Fruit fly (Drosophila melanogaster) whole organism, wandering third instar larva: ENCODE data around the gene CG15914.
A peak's percentile ranks its signal among the peaks of the same experiment; 100 is the strongest.

Source experiments
- Abd-B ChIP-seq: fragments of >200 bp; optimal IDR thresholded peaks from 2 replicates; lab custom pipeline; 2017; ENCODE audit warnings: missing biosample characterization, missing genetic modification characterization
- CG32264 ChIP-seq: fragments of 200-800 bp; sonication (Bioruptor generic); optimal IDR thresholded peaks from 2 replicates; lab custom pipeline; 2016; ENCODE audit warnings: missing biosample characterization, missing genetic modification characterization
- CG9705 ChIP-seq: fragments of 200-800 bp; sonication (Bioruptor generic); optimal IDR thresholded peaks from 2 replicates; lab custom pipeline; 2018; ENCODE audit warnings: missing biosample characterization, mild to moderate bottlenecking, missing genetic modification characterization
- CrebA ChIP-seq: fragments of 200-800 bp; sonication (Bioruptor generic); optimal IDR thresholded peaks from 2 replicates; lab custom pipeline; 2016; ENCODE audit warnings: missing biosample characterization, mild to moderate bottlenecking, missing genetic modification characterization, borderline replicate concordance
- Dfd ChIP-seq: fragments of >200 bp; optimal IDR thresholded peaks from 2 replicates; lab custom pipeline; 2017; ENCODE audit warnings: missing biosample characterization, missing genetic modification characterization
- GATAd ChIP-seq: sonication (Bioruptor generic); optimal IDR thresholded peaks from 2 replicates; lab custom pipeline; 2016; ENCODE audit warnings: missing biosample characterization, missing genetic modification characterization
- HLH106 ChIP-seq: fragments of 200-800 bp; optimal IDR thresholded peaks from 3 replicates; lab custom pipeline; 2019; ENCODE audit warnings: missing biosample characterization, mild to moderate bottlenecking, missing genetic modification characterization, moderate library complexity
- Hnf4 ChIP-seq: fragments of 200-800 bp; sonication (Bioruptor generic); optimal IDR thresholded peaks from 2 replicates; lab custom pipeline; 2016; ENCODE audit warnings: missing biosample characterization, mild to moderate bottlenecking, missing genetic modification characterization
- Hr78 ChIP-seq: fragments of >200 bp; optimal IDR thresholded peaks from 2 replicates; lab custom pipeline; 2017; ENCODE audit warnings: missing biosample characterization, missing genetic modification characterization
- Hr83 ChIP-seq: fragments of 200-300 bp; sonication (Bioruptor generic); optimal IDR thresholded peaks from 2 replicates; lab custom pipeline; 2016; ENCODE audit warnings: missing biosample characterization, mild to moderate bottlenecking, missing genetic modification characterization, moderate library complexity; ENCODE audit not compliant: poor library complexity, severe bottlenecking
- Jra ChIP-seq: sonication (Bioruptor generic); optimal IDR thresholded peaks from 2 replicates; lab custom pipeline; 2016; ENCODE audit warnings: missing biosample characterization, missing genetic modification characterization
- Mio ChIP-seq: sonication (Bioruptor generic); optimal IDR thresholded peaks from 2 replicates; lab custom pipeline; 2016; ENCODE audit warnings: missing biosample characterization, missing genetic modification characterization
- Myc ChIP-seq: fragments of >200 bp; optimal IDR thresholded peaks from 2 replicates; lab custom pipeline; 2017
- N ChIP-seq: fragments of >200 bp; optimal IDR thresholded peaks from 2 replicates; lab custom pipeline; 2018; ENCODE audit warnings: missing biosample characterization, missing external identifiers, missing genetic modification characterization
- OdsH ChIP-seq: fragments of 200-800 bp; sonication (Bioruptor generic); optimal IDR thresholded peaks from 2 replicates; lab custom pipeline; 2016; ENCODE audit warnings: missing biosample characterization, mild to moderate bottlenecking, missing genetic modification characterization
- Rel ChIP-seq, 2 experiments: fragments of 200-800 bp; sonication (Bioruptor generic) in 1 of 2; optimal IDR thresholded peaks; 2 replicates in 1 of 2; 3 replicates in 1 of 2; lab custom pipeline; 2016 to 2019; ENCODE audit warnings: mild to moderate bottlenecking in 2 of 2, missing biosample characterization in 2 of 2, missing genetic modification characterization in 2 of 2, moderate library complexity in 1 of 2
- Sp1 ChIP-seq: fragments of 200-800 bp; sonication (Bioruptor generic); optimal IDR thresholded peaks from 3 replicates; lab custom pipeline; 2019; ENCODE audit warnings: missing biosample characterization, mild to moderate bottlenecking, missing genetic modification characterization, moderate library complexity
- Vsx2 ChIP-seq: fragments of 200-300, 225-300 bp; sonication (Bioruptor generic); optimal IDR thresholded peaks from 2 replicates; lab custom pipeline; 2018; ENCODE audit warnings: missing biosample characterization, missing genetic modification characterization; ENCODE audit not compliant: partially characterized antibody
- br ChIP-seq: fragments of 200-800 bp; sonication (Bioruptor generic); optimal IDR thresholded peaks from 2 replicates; lab custom pipeline; 2016; ENCODE audit warnings: missing biosample characterization, missing genetic modification characterization
- brk ChIP-seq: fragments of 200-800 bp; sonication (Bioruptor generic); optimal IDR thresholded peaks from 2 replicates; lab custom pipeline; 2016; ENCODE audit warnings: missing biosample characterization, mild to moderate bottlenecking, missing genetic modification characterization
- dl ChIP-seq, 2 experiments: fragments of 175-275, 200-275 bp in 1 of 2; fragments of 200-275 bp in 1 of 2; sonication (Bioruptor generic); optimal IDR thresholded peaks; lab custom pipeline; 2018; ENCODE audit warnings: mild to moderate bottlenecking in 2 of 2, missing biosample characterization in 2 of 2, missing genetic modification characterization in 2 of 2, moderate library complexity in 2 of 2; ENCODE audit not compliant: partially characterized antibody in 2 of 2, insufficient read depth in 1 of 2
- dmrt93B ChIP-seq: fragments of 200-800 bp; sonication (Bioruptor generic); optimal IDR thresholded peaks from 2 replicates; lab custom pipeline; 2018; ENCODE audit warnings: missing biosample characterization, mild to moderate bottlenecking, missing genetic modification characterization
- dsf ChIP-seq: sonication (Bioruptor generic); optimal IDR thresholded peaks from 2 replicates; lab custom pipeline; 2016; ENCODE audit warnings: missing biosample characterization, missing genetic modification characterization, borderline replicate concordance
- ey ChIP-seq: fragments of 200-800 bp; sonication (Bioruptor generic); optimal IDR thresholded peaks from 2 replicates; lab custom pipeline; 2016; ENCODE audit warnings: missing biosample characterization, missing genetic modification characterization
- foxo ChIP-seq, 2 experiments: fragments of 200-800 bp; sonication (Bioruptor generic); optimal IDR thresholded peaks; 2 replicates in 1 of 2; 3 replicates in 1 of 2; lab custom pipeline; 2016 to 2017; ENCODE audit warnings: missing biosample characterization in 2 of 2, missing genetic modification characterization in 2 of 2
- fru ChIP-seq: fragments of 200-800 bp; sonication (Bioruptor generic); optimal IDR thresholded peaks from 3 replicates; lab custom pipeline; 2016; ENCODE audit warnings: missing biosample characterization, mild to moderate bottlenecking, missing genetic modification characterization
- jim ChIP-seq: fragments of 175-275, 200-325 bp; sonication (Bioruptor generic); optimal IDR thresholded peaks from 2 replicates; lab custom pipeline; 2016; ENCODE audit warnings: missing biosample characterization, mild to moderate bottlenecking, missing genetic modification characterization
- lola ChIP-seq: fragments of >200 bp; optimal IDR thresholded peaks from 2 replicates; lab custom pipeline; 2017; ENCODE audit warnings: missing biosample characterization, missing genetic modification characterization
- pan ChIP-seq: fragments of >200 bp; optimal IDR thresholded peaks from 2 replicates; lab custom pipeline; 2017
- psq ChIP-seq: fragments of 200-800 bp; sonication (Bioruptor generic); optimal IDR thresholded peaks from 3 replicates; lab custom pipeline; 2017; ENCODE audit warnings: missing biosample characterization, mild to moderate bottlenecking, missing genetic modification characterization, moderate library complexity
- rgr ChIP-seq: fragments of 200-800 bp; sonication (Bioruptor generic); optimal IDR thresholded peaks from 3 replicates; lab custom pipeline; 2016; ENCODE audit warnings: missing biosample characterization, mild to moderate bottlenecking, missing genetic modification characterization
- sage ChIP-seq: fragments of 200-800 bp; sonication (Bioruptor generic); optimal IDR thresholded peaks from 2 replicates; lab custom pipeline; 2016; ENCODE audit warnings: missing biosample characterization, mild to moderate bottlenecking, missing genetic modification characterization
- sv ChIP-seq: fragments of 200-800 bp; sonication (Bioruptor generic); optimal IDR thresholded peaks from 3 replicates; lab custom pipeline; 2016; ENCODE audit warnings: missing biosample characterization, missing genetic modification characterization
- tai ChIP-seq: sonication (Bioruptor generic); optimal IDR thresholded peaks from 2 replicates; lab custom pipeline; 2016; ENCODE audit warnings: missing biosample characterization, missing genetic modification characterization
- woc ChIP-seq: sonication (Bioruptor generic); optimal IDR thresholded peaks from 2 replicates; lab custom pipeline; 2016; ENCODE audit warnings: missing biosample characterization, mild to moderate bottlenecking, missing genetic modification characterization

CG15914 gene

dm6 chrX:15816127-15816526, 37.1 kb upstream of the CG15914 start:
- TF ChIP-seq Mio (GFP tag; lab: Kevin White, UChicago): no peak

DNA sequence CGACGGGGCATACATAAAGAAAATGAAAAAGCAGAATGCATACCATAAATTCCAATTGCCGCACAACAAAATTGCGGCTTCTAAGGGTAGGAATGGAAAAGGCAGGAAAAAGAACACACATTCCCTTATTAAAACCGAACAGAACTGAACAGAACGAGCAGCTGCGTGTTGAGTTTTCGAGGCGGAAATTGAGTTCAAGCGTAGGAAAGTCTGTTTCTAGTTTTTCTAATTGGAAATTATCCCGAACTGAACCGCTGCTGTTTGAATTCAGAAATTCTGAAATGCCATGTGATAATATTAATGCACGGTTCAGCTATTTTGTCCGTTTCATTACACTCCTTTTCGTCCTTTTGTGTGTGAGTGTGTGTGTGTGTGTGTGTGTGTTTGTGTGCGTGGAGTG, 36.3 kb upstream of the CG15914 start:
- TF ChIP-seq Hr78 (GFP tag; lab: Kevin White, UChicago) (no peak), sage (GFP tag; lab: Kevin White, UChicago) (no peak), Dfd (peak; percentile 36), Jra (GFP tag; lab: Kevin White, UChicago) (no peak), CG32264 (no peak), lola (GFP tag; lab: Kevin White, UChicago) (no peak)

dm6 chrX:15817823-15818222, 35.4 kb upstream of the CG15914 start:
- no peak for TF ChIP-seq Vsx2 (GFP tag; lab: Kevin White, UChicago)
- no peak for TF ChIP-seq woc
- TF ChIP-seq HLH106 (tag; lab: Kevin White, UChicago): no peak
- TF ChIP-seq dmrt93B (GFP tag; lab: Kevin White, UChicago): no peak
- no peak for TF ChIP-seq Sp1 (GFP tag; lab: Kevin White, UChicago)
- TF ChIP-seq ey (GFP tag; lab: Kevin White, UChicago): no peak
- TF ChIP-seq Hnf4 (GFP tag; lab: Kevin White, UChicago): no peak
- TF ChIP-seq Hr83: no peak
- TF ChIP-seq foxo (GFP tag; optimal IDR thresholded peaks at IDR 0.05; lab: Kevin White, UChicago): no peak
- TF ChIP-seq psq (GFP tag; lab: Kevin White, UChicago): no peak
- no peak for TF ChIP-seq dsf (GFP tag; lab: Kevin White, UChicago)
- TF ChIP-seq rgr: no peak
- TF ChIP-seq Rel (GFP tag; optimal IDR thresholded peaks at IDR 0.05; lab: Kevin White, UChicago): no peak
- no peak for TF ChIP-seq Rel (tag; optimal IDR thresholded peaks at IDR 0.05; lab: Kevin White, UChicago)
- TF ChIP-seq lola (GFP tag; lab: Kevin White, UChicago): no peak
- TF ChIP-seq Abd-B (GFP tag; lab: Kevin White, UChicago): no peak
- TF ChIP-seq CG32264: no peak
- no peak for TF ChIP-seq br

DNA sequence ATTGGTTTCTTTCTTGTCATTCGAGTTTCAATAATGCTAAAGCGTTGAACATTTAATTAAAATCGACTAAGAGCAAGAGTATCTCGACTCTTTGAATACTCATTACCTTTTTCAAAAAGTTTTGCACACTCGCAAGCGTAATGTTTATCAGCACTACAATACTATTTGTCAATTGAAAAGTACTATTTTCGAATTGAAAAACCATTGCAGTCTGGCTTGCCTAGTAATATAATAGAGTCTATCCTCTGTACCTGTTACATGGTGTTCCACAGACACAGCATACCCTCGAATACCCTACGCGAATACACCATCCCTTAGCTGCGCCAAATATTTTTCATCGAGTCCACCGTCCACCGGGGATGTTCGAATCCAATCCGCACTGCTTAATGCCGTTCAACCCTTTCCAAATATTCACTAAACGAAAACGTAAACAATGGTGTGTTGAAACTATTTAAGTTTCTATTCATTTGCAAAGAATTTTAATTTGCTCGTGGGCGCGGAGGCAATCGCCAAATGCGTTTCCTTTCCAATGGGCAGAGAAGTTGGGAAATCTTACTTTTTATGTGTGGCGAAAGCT, 34.5 kb upstream of the CG15914 start:
- peak in 1 of 2 experiments; percentile 20 for TF ChIP-seq foxo (GFP tag; optimal IDR thresholded peaks at IDR 0.05; lab: Kevin White, UChicago)
- peak; percentile 34 for TF ChIP-seq woc
- no peak for TF ChIP-seq br
- TF ChIP-seq CG9705 (GFP tag; lab: Kevin White, UChicago): no peak
- TF ChIP-seq Mio (GFP tag; lab: Kevin White, UChicago): no peak
- no peak for TF ChIP-seq sv
- no peak for TF ChIP-seq Vsx2 (GFP tag; lab: Kevin White, UChicago)
- no peak for TF ChIP-seq ey (GFP tag; lab: Kevin White, UChicago)
- TF ChIP-seq brk (GFP tag; lab: Kevin White, UChicago): no peak
- TF ChIP-seq pan (lab: Kevin White, UChicago): no peak
- TF ChIP-seq Rel (GFP tag; optimal IDR thresholded peaks at IDR 0.05; lab: Kevin White, UChicago): no peak
- no peak for TF ChIP-seq Rel (tag; optimal IDR thresholded peaks at IDR 0.05; lab: Kevin White, UChicago)
- TF ChIP-seq Sp1 (GFP tag; lab: Kevin White, UChicago): no peak
- no peak for TF ChIP-seq Myc (lab: Kevin White, UChicago)
- peak; percentile 5 for TF ChIP-seq HLH106 (tag; lab: Kevin White, UChicago)
- TF ChIP-seq CG32264: no peak
- TF ChIP-seq, all 38 proteins: peak for 3

DNA sequence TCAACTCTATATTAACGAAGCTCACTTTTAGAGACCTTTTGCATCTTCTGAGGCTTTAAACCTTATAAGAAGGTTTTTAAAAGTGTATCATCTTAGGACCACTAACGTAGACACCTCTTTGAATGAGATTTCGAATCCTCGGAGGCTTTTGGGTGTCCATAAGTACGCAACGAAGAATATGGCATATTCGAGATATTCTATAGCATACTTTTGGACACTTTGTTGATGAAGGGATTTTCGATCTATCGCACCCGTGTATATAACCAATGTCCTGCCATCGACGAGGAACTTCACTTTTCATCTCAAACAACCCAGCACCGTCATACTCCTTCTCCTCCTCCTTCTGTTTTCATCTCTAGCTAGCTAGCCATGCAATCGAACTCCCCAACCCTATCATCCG, 30.9 kb upstream of the CG15914 start:
- TF ChIP-seq foxo (GFP tag; optimal IDR thresholded peaks at IDR 0.05; lab: Kevin White, UChicago): no peak
- TF ChIP-seq fru (GFP tag; lab: Kevin White, UChicago): no peak
- no peak for TF ChIP-seq dmrt93B (GFP tag; lab: Kevin White, UChicago)

DNA sequence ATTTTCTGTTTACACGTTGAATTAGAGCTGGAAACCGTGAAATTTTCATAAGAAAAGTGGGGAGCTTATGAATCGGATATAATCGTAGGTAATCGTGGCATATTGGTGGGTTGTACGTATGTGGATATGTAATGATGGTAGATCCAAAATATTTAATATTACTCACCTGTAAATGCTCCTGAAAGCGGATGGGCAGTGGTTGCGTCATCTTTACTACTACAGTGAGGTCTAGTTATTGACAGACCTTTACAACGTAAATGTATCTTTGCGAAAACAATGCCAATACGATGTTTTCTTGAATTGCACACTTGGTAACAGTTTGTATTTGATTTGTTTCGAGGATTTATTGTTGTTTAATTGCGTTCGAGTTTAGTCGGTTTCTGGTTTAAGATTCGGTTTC, 19.3 kb upstream of the CG15914 start:
- TF ChIP-seq jim (GFP tag; lab: Kevin White, UChicago): no peak
- no peak for TF ChIP-seq ey (GFP tag; lab: Kevin White, UChicago)
- TF ChIP-seq tai (GFP tag; lab: Kevin White, UChicago): no peak
- no peak for TF ChIP-seq GATAd (GFP tag; lab: Kevin White, UChicago)
- TF ChIP-seq Jra (GFP tag; lab: Kevin White, UChicago): no peak
- TF ChIP-seq Myc (lab: Kevin White, UChicago): no peak
- no peak for TF ChIP-seq CrebA (GFP tag; lab: Kevin White, UChicago)
- no peak for TF ChIP-seq dl (GFP tag; optimal IDR thresholded peaks at IDR 0.05; lab: Kevin White, UChicago; ENCODE audit: insufficient read depth in 1 of 2, partially characterized antibody in 2 of 2)
- TF ChIP-seq Dfd: no peak
- no peak for TF ChIP-seq dsf (GFP tag; lab: Kevin White, UChicago)
- TF ChIP-seq CG32264: no peak
- no peak for TF ChIP-seq pan (lab: Kevin White, UChicago)
- no peak for TF ChIP-seq rgr
- TF ChIP-seq N (GFP tag; lab: Kevin White, UChicago): no peak
- TF ChIP-seq Sp1 (GFP tag; lab: Kevin White, UChicago): no peak
- TF ChIP-seq HLH106 (tag; lab: Kevin White, UChicago): no peak
- TF ChIP-seq foxo (GFP tag; optimal IDR thresholded peaks at IDR 0.05; lab: Kevin White, UChicago): no peak
- no peak for TF ChIP-seq woc
- TF ChIP-seq OdsH (GFP tag; lab: Kevin White, UChicago): no peak
